Fruit fly (Drosophila melanogaster) whole organism, embryonic: Measurements from ENCODE around the gene Top3beta.
A peak's percentile ranks its signal among the peaks of the same experiment; 100 is the strongest.

Experiments used
- Atf-2 ChIP-seq: fragments of 200-800 bp; sonication (Bioruptor generic); optimal IDR thresholded peaks from 2 replicates; lab custom pipeline; 2016; ENCODE audit warnings: missing biosample characterization, missing genetic modification characterization
- Bteb2 ChIP-seq: fragments of 200-800 bp; sonication (Bioruptor generic); optimal IDR thresholded peaks from 2 replicates; lab custom pipeline; 2016; ENCODE audit warnings: missing biosample characterization, missing genetic modification characterization
- C15 ChIP-seq: fragments of 200-800 bp; sonication (Bioruptor generic); IDR thresholded peaks from 3 replicates; pipeline ENCODE4 v1.3.6; 2022; ENCODE audit warnings: missing biosample characterization, missing genetic modification characterization
- CG10654 ChIP-seq: fragments of 200-800 bp; sonication (Bioruptor generic); optimal IDR thresholded peaks from 2 replicates; lab custom pipeline; 2016; ENCODE audit warnings: missing biosample characterization, missing genetic modification characterization
- CG10979 ChIP-seq: fragments of 200-800 bp; sonication (Bioruptor generic); optimal IDR thresholded peaks from 2 replicates; lab custom pipeline; 2018; ENCODE audit warnings: missing biosample characterization, mild to moderate bottlenecking, missing genetic modification characterization, moderate library complexity
- CG11247 ChIP-seq: fragments of 200-800 bp; sonication (Bioruptor generic); IDR thresholded peaks from 2 replicates; pipeline ENCODE4 v1.3.6; 2022; ENCODE audit warnings: missing biosample characterization, missing genetic modification characterization
- CG14050 ChIP-seq: fragments of 200-800 bp; sonication (Bioruptor generic); IDR thresholded peaks from 3 replicates; pipeline ENCODE4 v1.3.6; 2022; ENCODE audit warnings: missing biosample characterization, missing genetic modification characterization
- CG14667 ChIP-seq: fragments of 200-800 bp; sonication (Bioruptor generic); IDR thresholded peaks from 2 replicates; pipeline ENCODE4 v1.3.6; 2022; ENCODE audit warnings: missing biosample characterization, missing genetic modification characterization
- CG16779 ChIP-seq: fragments of 200-800 bp; sonication (Bioruptor generic); IDR thresholded peaks from 2 replicates; pipeline ENCODE4 v1.3.6; 2022; ENCODE audit warnings: missing biosample characterization, missing genetic modification characterization
- CG16863 ChIP-seq: fragments of 200-800 bp; sonication (Bioruptor generic); optimal IDR thresholded peaks from 3 replicates; lab custom pipeline; 2016; ENCODE audit warnings: missing biosample characterization, missing genetic modification characterization
- CG17568 ChIP-seq: fragments of 200-800 bp; sonication (Bioruptor generic); optimal IDR thresholded peaks from 2 replicates; lab custom pipeline; 2018; ENCODE audit warnings: missing biosample characterization, mild to moderate bottlenecking, missing genetic modification characterization, moderate library complexity
- CG2678 ChIP-seq: fragments of 200-800 bp; sonication (Bioruptor generic); optimal IDR thresholded peaks from 3 replicates; lab custom pipeline; 2019; ENCODE audit warnings: missing biosample characterization, mild to moderate bottlenecking, missing genetic modification characterization, moderate library complexity
- CG31388 ChIP-seq: fragments of 200-800 bp; sonication (Bioruptor generic); optimal IDR thresholded peaks from 2 replicates; lab custom pipeline; 2016; ENCODE audit warnings: missing biosample characterization, missing genetic modification characterization
- CG4360 ChIP-seq: fragments of 200-800 bp; sonication (Bioruptor generic); IDR thresholded peaks from 2 replicates; pipeline ENCODE4 v1.3.6; 2022; ENCODE audit warnings: missing biosample characterization, missing genetic modification characterization
- CG5180 ChIP-seq: fragments of 200-800 bp; sonication (Bioruptor generic); optimal IDR thresholded peaks from 3 replicates; lab custom pipeline; 2017; ENCODE audit warnings: missing biosample characterization, missing genetic modification characterization, mild to moderate bottlenecking, moderate library complexity, missing genetic modification reagents
- CG6254 ChIP-seq: fragments of 200-800 bp; sonication (Bioruptor generic); optimal IDR thresholded peaks from 3 replicates; lab custom pipeline; 2017; ENCODE audit warnings: mild to moderate bottlenecking, missing biosample characterization, missing genetic modification reagents, missing genetic modification characterization
- CG6854 ChIP-seq: fragments of 200-800 bp; sonication (Bioruptor generic); optimal IDR thresholded peaks from 3 replicates; lab custom pipeline; 2017; ENCODE audit warnings: missing biosample characterization, mild to moderate bottlenecking, missing genetic modification characterization
- CG7963 ChIP-seq: fragments of 200-800 bp; sonication (Bioruptor generic); IDR thresholded peaks from 3 replicates; pipeline ENCODE4 v1.3.6; 2022; ENCODE audit warnings: missing biosample characterization, missing genetic modification characterization; ENCODE audit not compliant: partially characterized antibody
- CG9609 ChIP-seq: fragments of 200-800 bp; sonication (Bioruptor generic); optimal IDR thresholded peaks from 3 replicates; lab custom pipeline; 2016; ENCODE audit warnings: missing biosample characterization, missing genetic modification characterization
- CG9797 ChIP-seq: fragments of 200-800 bp; sonication (Bioruptor generic); optimal IDR thresholded peaks from 3 replicates; lab custom pipeline; 2018; ENCODE audit warnings: missing biosample characterization, mild to moderate bottlenecking, missing genetic modification characterization
- CHES-1-like ChIP-seq: fragments of 200-800 bp; sonication (Bioruptor generic); optimal IDR thresholded peaks from 2 replicates; lab custom pipeline; 2016; ENCODE audit warnings: missing biosample characterization, missing genetic modification characterization
- Chrac-16 ChIP-seq: fragments of 200-800 bp; sonication (Bioruptor generic); optimal IDR thresholded peaks from 3 replicates; lab custom pipeline; 2016; ENCODE audit warnings: missing biosample characterization, missing genetic modification characterization
- Dbx ChIP-seq: fragments of 200-800 bp; sonication (Bioruptor generic); IDR thresholded peaks from 3 replicates; pipeline ENCODE4 v1.3.6; 2022; ENCODE audit warnings: missing biosample characterization, missing genetic modification characterization
- Dref ChIP-seq: fragments of 200-800 bp; sonication (Bioruptor generic); IDR thresholded peaks from 2 replicates; pipeline ENCODE4 v1.3.6; 2022; ENCODE audit warnings: missing biosample characterization, missing genetic modification characterization
- Fer2 ChIP-seq: fragments of 200-800 bp; sonication (Bioruptor generic); optimal IDR thresholded peaks from 2 replicates; lab custom pipeline; 2018; ENCODE audit warnings: missing biosample characterization, mild to moderate bottlenecking, missing genetic modification characterization, moderate library complexity
- Gsc ChIP-seq: fragments of 200-800 bp; sonication (Bioruptor generic); IDR thresholded peaks from 2 replicates; pipeline ENCODE4 v1.3.6; 2022; ENCODE audit warnings: missing biosample characterization, missing genetic modification characterization
- Meics ChIP-seq: fragments of 200-800 bp; sonication (Bioruptor generic); optimal IDR thresholded peaks from 2 replicates; lab custom pipeline; 2017; ENCODE audit warnings: missing biosample characterization, mild to moderate bottlenecking, missing genetic modification characterization
- Mrtf ChIP-seq: fragments of 200-800 bp; sonication (Bioruptor generic); IDR thresholded peaks from 3 replicates; pipeline ENCODE4 v1.3.6; 2022; ENCODE audit warnings: missing biosample characterization, missing genetic modification characterization
- NC2β ChIP-seq: fragments of 200-800 bp; sonication (Bioruptor generic); optimal IDR thresholded peaks from 2 replicates; lab custom pipeline; 2016; ENCODE audit warnings: missing biosample characterization, missing genetic modification characterization
- Nf-YC ChIP-seq: fragments of 200-800 bp; optimal IDR thresholded peaks from 3 replicates; lab custom pipeline; 2019; ENCODE audit warnings: missing biosample characterization, mild to moderate bottlenecking, missing genetic modification characterization, moderate library complexity
- Opbp ChIP-seq: fragments of 200-800 bp; sonication (Bioruptor generic); IDR thresholded peaks from 3 replicates; pipeline ENCODE4 v1.3.6; 2022; ENCODE audit warnings: missing biosample characterization, missing genetic modification characterization; ENCODE audit not compliant: partially characterized antibody
- Rfx ChIP-seq: fragments of 200-800 bp; sonication (Bioruptor generic); IDR thresholded peaks from 2 replicates; pipeline ENCODE4 v1.3.6; 2022; ENCODE audit warnings: missing biosample characterization, missing genetic modification characterization
- Scr ChIP-seq: fragments of 200-800 bp; sonication (Bioruptor generic); IDR thresholded peaks from 2 replicates; pipeline ENCODE4 v1.3.6; 2022; ENCODE audit warnings: missing biosample characterization, missing genetic modification characterization; ENCODE audit not compliant: partially characterized antibody
- Ssrp ChIP-seq: fragments of 200-800 bp; sonication (Bioruptor generic); optimal IDR thresholded peaks from 2 replicates; lab custom pipeline; 2018; ENCODE audit warnings: missing biosample characterization, mild to moderate bottlenecking, missing genetic modification characterization, moderate library complexity
- Xrp1 ChIP-seq: fragments of 200-800 bp; sonication (Bioruptor generic); IDR thresholded peaks from 2 replicates; pipeline ENCODE4 v1.3.6; 2022; ENCODE audit warnings: missing biosample characterization, missing genetic modification characterization
- amos ChIP-seq: fragments of 200-800 bp; sonication (Bioruptor generic); IDR thresholded peaks from 2 replicates; pipeline ENCODE4 v1.3.6; 2022; ENCODE audit warnings: missing biosample characterization, missing genetic modification characterization; ENCODE audit not compliant: partially characterized antibody
- cato ChIP-seq: fragments of 200-800 bp; sonication (Bioruptor generic); optimal IDR thresholded peaks from 2 replicates; lab custom pipeline; 2016; ENCODE audit warnings: missing biosample characterization, missing genetic modification characterization, borderline replicate concordance
- chinmo ChIP-seq: fragments of 200-800 bp; sonication (Bioruptor generic); IDR thresholded peaks from 4 replicates; pipeline ENCODE4 v1.3.6; 2022; ENCODE audit warnings: missing biosample characterization, missing genetic modification characterization; ENCODE audit not compliant: partially characterized antibody
- da ChIP-seq: fragments of 200-800 bp; sonication (Bioruptor generic); optimal IDR thresholded peaks from 2 replicates; lab custom pipeline; 2016; ENCODE audit warnings: missing biosample characterization, missing genetic modification characterization
- gfzf ChIP-seq: fragments of 200-800 bp; sonication (Bioruptor generic); optimal IDR thresholded peaks from 2 replicates; lab custom pipeline; 2016; ENCODE audit warnings: missing biosample characterization, mild to moderate bottlenecking, missing genetic modification characterization, moderate library complexity
- ham ChIP-seq: fragments of 200-800 bp; sonication (Bioruptor generic); IDR thresholded peaks from 2 replicates; pipeline ENCODE4 v1.3.6; 2022; ENCODE audit warnings: missing biosample characterization, missing genetic modification characterization
- jumu ChIP-seq: fragments of 200-800 bp; sonication (Bioruptor generic); optimal IDR thresholded peaks from 3 replicates; lab custom pipeline; 2016; ENCODE audit warnings: missing biosample characterization, missing genetic modification characterization
- lola ChIP-seq, 3 experiments: fragments of >200 bp in 2 of 3; fragments of 200-800 bp in 1 of 3; sonication (Bioruptor generic) in 1 of 3; optimal IDR thresholded peaks; 2 replicates each; lab custom pipeline; 2017 to 2019; ENCODE audit warnings: missing biosample characterization in 3 of 3, missing genetic modification characterization in 3 of 3, mild to moderate bottlenecking in 1 of 3, moderate library complexity in 1 of 3
- nerfin-1 ChIP-seq: fragments of 200-800 bp; sonication (Bioruptor generic); optimal IDR thresholded peaks from 3 replicates; lab custom pipeline; 2019; ENCODE audit warnings: missing biosample characterization, mild to moderate bottlenecking, missing genetic modification characterization, moderate library complexity
- pum ChIP-seq: fragments of 200-800 bp; sonication (Bioruptor generic); optimal IDR thresholded peaks from 2 replicates; lab custom pipeline; 2016; ENCODE audit warnings: missing biosample characterization, missing genetic modification characterization
- pzg ChIP-seq: fragments of 200-800 bp; sonication (Bioruptor generic); optimal IDR thresholded peaks from 3 replicates; lab custom pipeline; 2018; ENCODE audit warnings: missing biosample characterization, mild to moderate bottlenecking, missing genetic modification characterization, moderate library complexity
- so ChIP-seq: fragments of 200-800 bp; sonication (Bioruptor generic); IDR thresholded peaks from 3 replicates; pipeline ENCODE4 v1.3.6; 2022; ENCODE audit warnings: missing biosample characterization, missing genetic modification characterization
- sob ChIP-seq: fragments of 200-800 bp; sonication (Bioruptor generic); IDR thresholded peaks from 2 replicates; pipeline ENCODE4 v1.3.6; 2022; ENCODE audit warnings: missing biosample characterization, missing genetic modification characterization
- vnd ChIP-seq: fragments of 200-800 bp; sonication (Bioruptor generic); IDR thresholded peaks from 3 replicates; pipeline ENCODE4 v1.3.6; 2022; ENCODE audit warnings: missing biosample characterization, missing genetic modification characterization; ENCODE audit not compliant: partially characterized antibody
- zen ChIP-seq: fragments of 200-800 bp; sonication (Bioruptor generic); optimal IDR thresholded peaks from 3 replicates; lab custom pipeline; 2018; ENCODE audit warnings: missing biosample characterization, mild to moderate bottlenecking, missing genetic modification characterization, moderate library complexity

Gene Top3beta

DNA sequence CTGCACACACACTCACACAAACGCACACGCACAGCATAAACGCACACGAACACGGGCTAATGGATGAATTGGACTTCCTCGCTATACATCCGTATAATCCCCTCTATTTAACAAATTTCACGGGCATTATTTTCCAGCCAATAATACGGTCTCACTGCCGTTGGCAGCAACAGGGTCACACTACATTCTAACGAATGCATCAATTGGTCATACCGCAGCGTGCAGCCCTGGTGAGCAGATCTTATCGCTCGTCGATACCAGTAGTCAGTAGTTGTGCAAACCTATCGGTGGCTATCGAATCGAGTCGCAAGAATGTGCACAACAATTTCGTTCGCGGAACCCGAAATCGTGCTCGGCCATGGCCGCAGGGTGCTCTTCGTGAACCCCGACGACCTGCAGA is at the start of gene Top3beta, which contains the start of gene wuho (continued):
- peak; percentile 74 for TF ChIP-seq Nf-YC (tag; lab: Kevin White, UChicago)
- TF ChIP-seq Mrtf (GFP tag; lab: Robert Waterston, UW), result no peak
- TF ChIP-seq vnd (GFP tag; lab: Robert Waterston, UW), result peak; percentile 52; the same call in 1 of the 3 replicates
- no peak for TF ChIP-seq CG16779 (GFP tag; lab: Robert Waterston, UW)
- peak; percentile 70 for TF ChIP-seq NC2β
- TF ChIP-seq CG10979, result no peak
- peak; percentile 60 for TF ChIP-seq nerfin-1 (tag; lab: Kevin White, UChicago)
- peak; percentile 58 for TF ChIP-seq jumu (GFP tag; lab: Kevin White, UChicago)
- TF ChIP-seq Fer2, result no peak
- peak; percentile 16 for TF ChIP-seq CG10654
- peak; percentile 44; the same call in 1 of the 2 replicates for TF ChIP-seq Rfx (GFP tag; lab: Robert Waterston, UW)
- no peak for TF ChIP-seq CG14667 (GFP tag; lab: Robert Waterston, UW)
- TF ChIP-seq CG4360, result no peak
- TF ChIP-seq CG11247 (GFP tag; lab: Robert Waterston, UW), result no peak
- TF ChIP-seq C15 (GFP tag; lab: Robert Waterston, UW), result no peak
- TF ChIP-seq CG9797, result peak; percentile 99
- no peak for TF ChIP-seq CG9609 (GFP tag; lab: Kevin White, UChicago)
- TF ChIP-seq sob (GFP tag; lab: Robert Waterston, UW), result peak; percentile 65; the same call in 1 of the 2 replicates
- TF ChIP-seq CG5180, result no peak
- peak; percentile 30 for TF ChIP-seq Bteb2 (GFP tag; lab: Kevin White, UChicago)
- TF ChIP-seq gfzf, result peak; percentile 99
- no peak for TF ChIP-seq CG6254
- TF ChIP-seq cato (GFP tag; lab: Kevin White, UChicago), result no peak
- no peak for TF ChIP-seq Meics
- peak; percentile 74 for TF ChIP-seq CHES-1-like
- no peak for TF ChIP-seq Ssrp (tag; lab: Kevin White, UChicago)
- TF ChIP-seq Xrp1 (GFP tag; lab: Robert Waterston, UW), result no peak
- peak; percentile 75 for TF ChIP-seq amos
- TF ChIP-seq CG17568, result no peak
- TF ChIP-seq pum, result peak; percentile 31
- TF ChIP-seq lola (GFP tag; optimal IDR thresholded peaks at IDR 0.05; lab: Kevin White, UChicago), result no peak
- peak; percentile 80 for TF ChIP-seq zen (tag; lab: Kevin White, UChicago)
- TF ChIP-seq CG6854 (GFP tag; lab: Kevin White, UChicago), result no peak
- no peak for TF ChIP-seq CG2678
- TF ChIP-seq chinmo (GFP tag; lab: Robert Waterston, UW), result peak; percentile 85; the same call in 2 of the 4 replicates
- no peak for TF ChIP-seq CG31388 (GFP tag; lab: Kevin White, UChicago)
- TF ChIP-seq Dref (GFP tag; lab: Robert Waterston, UW), result peak; percentile 88
- peak; percentile 65; the same call in 1 of the 2 replicates for TF ChIP-seq Scr (GFP tag; lab: Robert Waterston, UW)
- no peak for TF ChIP-seq CG7963 (GFP tag; lab: Robert Waterston, UW)
- no peak for TF ChIP-seq CG14050 (GFP tag; lab: Robert Waterston, UW)
- TF ChIP-seq da (GFP tag; lab: Kevin White, UChicago), result no peak
- 0 out of 3 replicates have a peak, but pooled peaks have one; percentile 11 for TF ChIP-seq so
- no peak for TF ChIP-seq ham (GFP tag; lab: Robert Waterston, UW)
- peak; percentile 71 for TF ChIP-seq Opbp (GFP tag; lab: Robert Waterston, UW)
- TF ChIP-seq Dbx (GFP tag; lab: Robert Waterston, UW), result peak; percentile 62; the same call in 2 of the 3 replicates
- peak; percentile 100 for TF ChIP-seq pzg
- TF ChIP-seq Atf-2 (GFP tag; lab: Kevin White, UChicago), result peak; percentile 13
- TF ChIP-seq Chrac-16 (GFP tag; lab: Kevin White, UChicago), result peak; percentile 25
- no peak for TF ChIP-seq Gsc (GFP tag; lab: Robert Waterston, UW)
- peak; percentile 10 for TF ChIP-seq CG16863 (GFP tag; lab: Kevin White, UChicago)
